Fruit fly (Drosophila melanogaster) whole organism, pupa: ENCODE results near the gene wat.

Experiments
- CG10348 ChIP-seq: fragments of 200-800 bp; sonication (Bioruptor generic); IDR thresholded peaks from 2 replicates; pipeline ENCODE4 v1.3.6; 2022; ENCODE audit warnings: missing biosample characterization, missing genetic modification characterization
- CG12605 ChIP-seq: fragments of 200-800 bp; sonication (Bioruptor generic); IDR thresholded peaks from 2 replicates; pipeline ENCODE4 v1.3.6; 2022; ENCODE audit warnings: missing biosample characterization, missing genetic modification characterization
- CG13204 ChIP-seq: fragments of 200-800 bp; sonication (Bioruptor generic); optimal IDR thresholded peaks from 2 replicates; lab custom pipeline; 2018; ENCODE audit warnings: missing biosample characterization, mild to moderate bottlenecking, missing genetic modification characterization, moderate library complexity
- CG14655 ChIP-seq: fragments of 200-800 bp; sonication (Bioruptor generic); optimal IDR thresholded peaks from 3 replicates; lab custom pipeline; 2017; ENCODE audit warnings: mild to moderate bottlenecking, missing biosample characterization, missing genetic modification reagents, missing genetic modification characterization
- CG15710 ChIP-seq: fragments of 200-800 bp; sonication (Bioruptor generic); optimal IDR thresholded peaks from 2 replicates; lab custom pipeline; 2018; ENCODE audit warnings: missing biosample characterization, mild to moderate bottlenecking, missing genetic modification characterization, moderate library complexity
- CG17806 ChIP-seq: fragments of 200-800 bp; sonication (Bioruptor generic); optimal IDR thresholded peaks from 2 replicates; lab custom pipeline; 2018; ENCODE audit warnings: missing biosample characterization, mild to moderate bottlenecking, missing genetic modification characterization, moderate library complexity
- CG32121 ChIP-seq: fragments of 200-800 bp; sonication (Bioruptor generic); IDR thresholded peaks from 2 replicates; pipeline ENCODE4 v1.3.6; 2022; ENCODE audit warnings: missing biosample characterization, missing genetic modification characterization
- CG34367 ChIP-seq: fragments of 200-800 bp; sonication (Bioruptor generic); optimal IDR thresholded peaks from 2 replicates; lab custom pipeline; 2018; ENCODE audit warnings: missing biosample characterization, mild to moderate bottlenecking, missing genetic modification characterization
- CG4496 ChIP-seq: fragments of 200-800 bp; sonication (Bioruptor generic); IDR thresholded peaks from 3 replicates; pipeline ENCODE4 v1.3.6; 2022; ENCODE audit warnings: missing biosample characterization, missing genetic modification characterization
- CG8159 ChIP-seq: fragments of 200-800 bp; sonication (Bioruptor generic); optimal IDR thresholded peaks from 3 replicates; lab custom pipeline; 2018; ENCODE audit warnings: missing biosample characterization, mild to moderate bottlenecking, missing genetic modification characterization, moderate library complexity
- CG8301 ChIP-seq: fragments of 200-800 bp; sonication (Bioruptor generic); optimal IDR thresholded peaks from 2 replicates; lab custom pipeline; 2018; ENCODE audit warnings: missing biosample characterization, mild to moderate bottlenecking, missing genetic modification characterization
- CG9948 ChIP-seq: fragments of 200-800 bp; sonication (Bioruptor generic); optimal IDR thresholded peaks from 2 replicates; lab custom pipeline; 2018; ENCODE audit warnings: missing biosample characterization, mild to moderate bottlenecking, missing genetic modification characterization, moderate library complexity
- D1 ChIP-seq: fragments of 200-800 bp; sonication (Bioruptor generic); optimal IDR thresholded peaks from 2 replicates; lab custom pipeline; 2018; ENCODE audit warnings: missing biosample characterization, mild to moderate bottlenecking, missing genetic modification characterization, moderate library complexity
- EcR ChIP-seq: fragments of 200-800 bp; sonication (Bioruptor generic); optimal IDR thresholded peaks from 3 replicates; lab custom pipeline; 2019; ENCODE audit warnings: missing biosample characterization, missing genetic modification characterization, mild to moderate bottlenecking, moderate library complexity, missing genetic modification reagents
- Ets98B ChIP-seq: fragments of 200-800 bp; sonication (Bioruptor generic); IDR thresholded peaks from 2 replicates; pipeline ENCODE4 v1.3.6; 2022; ENCODE audit warnings: missing biosample characterization, missing genetic modification characterization
- Pif1A ChIP-seq: fragments of 200-800 bp; sonication (Bioruptor generic); optimal IDR thresholded peaks from 3 replicates; lab custom pipeline; 2016; ENCODE audit warnings: missing biosample characterization, missing genetic modification characterization
- Pif1B ChIP-seq: fragments of 200-800 bp; sonication (Bioruptor generic); optimal IDR thresholded peaks from 3 replicates; lab custom pipeline; 2016; ENCODE audit warnings: missing biosample characterization, missing genetic modification characterization
- Snoo ChIP-seq: fragments of 200-800 bp; sonication (Bioruptor generic); optimal IDR thresholded peaks from 3 replicates; lab custom pipeline; 2017; ENCODE audit warnings: missing biosample characterization, mild to moderate bottlenecking, missing genetic modification characterization, inconsistent platforms
- fd96Ca ChIP-seq: fragments of 200-800 bp; sonication (Bioruptor generic); IDR thresholded peaks from 3 replicates; pipeline ENCODE4 v1.3.6; 2022; ENCODE audit warnings: missing biosample characterization, missing genetic modification characterization
- gl ChIP-seq: fragments of 200-800 bp; sonication (Bioruptor generic); optimal IDR thresholded peaks from 2 replicates; lab custom pipeline; 2018; ENCODE audit warnings: missing biosample characterization, mild to moderate bottlenecking, missing genetic modification characterization
- rn ChIP-seq: fragments of 200-800 bp; sonication (Bioruptor generic); IDR thresholded peaks from 2 replicates; pipeline ENCODE4 v1.3.6; 2022; ENCODE audit warnings: missing biosample characterization, missing genetic modification characterization

Gene wat

dm6 chr3R:29040526-29041195 is 20.5 kb upstream of the wat start:
- no peak for TF ChIP-seq CG14655
- TF ChIP-seq Pif1B (GFP tag; lab: Kevin White, UChicago) = no peak
- TF ChIP-seq Pif1A (GFP tag; lab: Kevin White, UChicago) = no peak
- TF ChIP-seq Snoo (tag; lab: Kevin White, UChicago) = no peak
- TF ChIP-seq EcR (GFP tag; lab: Kevin White, UChicago) = peak; percentile 70
- TF ChIP-seq CG8301 (tag; lab: Kevin White, UChicago) = no peak
- no peak for TF ChIP-seq CG10348 (GFP tag; lab: Robert Waterston, UW)
- peak; percentile 47; the same call in 1 of the 2 replicates for TF ChIP-seq CG12605 (GFP tag; lab: Robert Waterston, UW)
- no peak for TF ChIP-seq CG8159 (tag; lab: Kevin White, UChicago)
- peak; percentile 57 for TF ChIP-seq CG15710 (tag; lab: Kevin White, UChicago)
- no peak for TF ChIP-seq rn (GFP tag; lab: Robert Waterston, UW)
- TF ChIP-seq CG9948 (tag; lab: Kevin White, UChicago) = no peak
- peak; percentile 44; the same call in 1 of the 2 replicates for TF ChIP-seq CG32121 (GFP tag; lab: Robert Waterston, UW)
- TF ChIP-seq CG4496 (GFP tag; lab: Robert Waterston, UW) = no peak; the same call in 2 of the 3 replicates
- peak; percentile 44 for TF ChIP-seq CG17806 (tag; lab: Kevin White, UChicago)
- no peak for TF ChIP-seq D1 (tag; lab: Kevin White, UChicago)
- no peak for TF ChIP-seq gl (tag; lab: Kevin White, UChicago)
- TF ChIP-seq Ets98B (GFP tag; lab: Robert Waterston, UW) = peak; percentile 44
- TF ChIP-seq CG34367 = no peak
- TF ChIP-seq fd96Ca (GFP tag; lab: Robert Waterston, UW) = 0 out of 3 replicates have a peak, but pooled peaks have one; percentile 37
- no peak for TF ChIP-seq CG13204 (GFP tag; lab: Kevin White, UChicago)

- peak; percentile 55 for TF ChIP-seq Pif1A (GFP tag; lab: Kevin White, UChicago)
- TF ChIP-seq Snoo (tag; lab: Kevin White, UChicago) = peak; percentile 25
- TF ChIP-seq CG4496 (GFP tag; lab: Robert Waterston, UW) = peak; percentile 59; the same call in 2 of the 3 replicates
- TF ChIP-seq CG9948 (tag; lab: Kevin White, UChicago) = no peak
- TF ChIP-seq Ets98B (GFP tag; lab: Robert Waterston, UW) = peak; percentile 37; the same call in 1 of the 2 replicates
- peak; percentile 12; the same call in 1 of the 3 replicates for TF ChIP-seq fd96Ca (GFP tag; lab: Robert Waterston, UW)
- peak; percentile 19 for TF ChIP-seq Pif1B (GFP tag; lab: Kevin White, UChicago)
- peak; percentile 53; the same call in 1 of the 2 replicates for TF ChIP-seq CG32121 (GFP tag; lab: Robert Waterston, UW)
- TF ChIP-seq CG15710 (tag; lab: Kevin White, UChicago) = no peak
These were observed 19.7 kb upstream of the wat start for dm6 chr3R:29039704-29040430.

dm6 chr3R:29038960-29039581 is 18.9 kb upstream of the wat start, which contains the start of the genes Slu7 and Pkc98E:
TSS of gene Slu7 (minus strand) at chr3R:29039071.
TSS of gene Pkc98E (plus strand) at chr3R:29039156.
- TF ChIP-seq CG13204 (GFP tag; lab: Kevin White, UChicago) (no peak), CG10348 (GFP tag; lab: Robert Waterston, UW) (no peak), fd96Ca (GFP tag; lab: Robert Waterston, UW) (no peak), D1 (tag; lab: Kevin White, UChicago) (no peak), CG34367 (no peak), CG8301 (tag; lab: Kevin White, UChicago) (no peak), CG9948 (tag; lab: Kevin White, UChicago) (no peak), Snoo (tag; lab: Kevin White, UChicago) (peak; percentile 43), gl (tag; lab: Kevin White, UChicago) (no peak), Ets98B (GFP tag; lab: Robert Waterston, UW) (peak; percentile 46), CG4496 (GFP tag; lab: Robert Waterston, UW) (peak; percentile 40; the same call in 2 of the 3 replicates), CG14655 (peak; percentile 4), CG8159 (tag; lab: Kevin White, UChicago) (peak; percentile 46), EcR (GFP tag; lab: Kevin White, UChicago) (peak; percentile 38), rn (GFP tag; lab: Robert Waterston, UW) (no peak), CG32121 (GFP tag; lab: Robert Waterston, UW) (peak; percentile 49; the same call in 1 of the 2 replicates), Pif1B (GFP tag; lab: Kevin White, UChicago) (no peak), CG12605 (GFP tag; lab: Robert Waterston, UW) (no peak), CG17806 (tag; lab: Kevin White, UChicago) (no peak), CG15710 (tag; lab: Kevin White, UChicago) (peak; percentile 30), Pif1A (GFP tag; lab: Kevin White, UChicago) (no peak)

dm6 chr3R:29033909-29034629 is 13.9 kb upstream of the wat start, which contains the start of the genes beta4GalNAcTB and Cpsf100:
TSS of gene beta4GalNAcTB (minus strand) at chr3R:29034008.
TSS of gene Cpsf100 (plus strand) at chr3R:29034573.
- TF ChIP-seq gl (tag; lab: Kevin White, UChicago) (no peak), CG8159 (tag; lab: Kevin White, UChicago) (peak; percentile 81), Ets98B (GFP tag; lab: Robert Waterston, UW) (0 out of 2 replicates have a peak, but pooled peaks have one; percentile 22), Pif1A (GFP tag; lab: Kevin White, UChicago) (no peak), Snoo (tag; lab: Kevin White, UChicago) (peak; percentile 75), CG34367 (peak; percentile 57), CG4496 (GFP tag; lab: Robert Waterston, UW) (peak; percentile 60), EcR (GFP tag; lab: Kevin White, UChicago) (no peak), CG10348 (GFP tag; lab: Robert Waterston, UW) (0 out of 2 replicates have a peak, but pooled peaks have one; percentile 27), CG32121 (GFP tag; lab: Robert Waterston, UW) (peak; percentile 31; the same call in 1 of the 2 replicates), CG9948 (tag; lab: Kevin White, UChicago) (peak; percentile 72), CG17806 (tag; lab: Kevin White, UChicago) (peak; percentile 58), CG8301 (tag; lab: Kevin White, UChicago) (peak; percentile 27), Pif1B (GFP tag; lab: Kevin White, UChicago) (no peak), CG15710 (tag; lab: Kevin White, UChicago) (peak; percentile 77), rn (GFP tag; lab: Robert Waterston, UW) (0 out of 2 replicates have a peak, but pooled peaks have one; percentile 25), CG13204 (GFP tag; lab: Kevin White, UChicago) (no peak)
